Worm (Caenorhabditis elegans): ENCODE data around the gene T27A10.6.

- no peak for TF ChIP-seq scrt-1 (GFP tag; IDR thresholded peaks at IDR 0.05)
- no peak for TF ChIP-seq ama-1 (optimal IDR thresholded peaks at IDR 0.05)
- TF ChIP-seq hmg-4 (GFP tag; optimal IDR thresholded peaks at IDR 0.05), result no peak
- TF ChIP-seq tra-4 (tag; optimal IDR thresholded peaks at IDR 0.05), result no peak
- no peak for TF ChIP-seq hnd-1 (tag; optimal IDR thresholded peaks at IDR 0.05)
- no peak for TF ChIP-seq B0310.2 (tag; optimal IDR thresholded peaks at IDR 0.05)
- no peak for TF ChIP-seq ets-7 (tag; optimal IDR thresholded peaks at IDR 0.05)
- no peak for TF ChIP-seq tbx-11 (GFP tag; IDR thresholded peaks at IDR 0.05)
- TF ChIP-seq flt-1 (GFP tag; IDR thresholded peaks at IDR 0.05), result no peak
- no peak for TF ChIP-seq ceh-13 (GFP tag; optimal IDR thresholded peaks at IDR 0.05)
- TF ChIP-seq pes-1 (GFP tag; IDR thresholded peaks at IDR 0.05), result no peak
Observed at ce11 chrX:3542242-3542641, 53.9 kb downstream of the T27A10.6 start, which contains the start of gene rgs-7.
